Fruit fly (Drosophila melanogaster): ENCODE results near the gene CG14285.

CG14285 gene

DNA sequence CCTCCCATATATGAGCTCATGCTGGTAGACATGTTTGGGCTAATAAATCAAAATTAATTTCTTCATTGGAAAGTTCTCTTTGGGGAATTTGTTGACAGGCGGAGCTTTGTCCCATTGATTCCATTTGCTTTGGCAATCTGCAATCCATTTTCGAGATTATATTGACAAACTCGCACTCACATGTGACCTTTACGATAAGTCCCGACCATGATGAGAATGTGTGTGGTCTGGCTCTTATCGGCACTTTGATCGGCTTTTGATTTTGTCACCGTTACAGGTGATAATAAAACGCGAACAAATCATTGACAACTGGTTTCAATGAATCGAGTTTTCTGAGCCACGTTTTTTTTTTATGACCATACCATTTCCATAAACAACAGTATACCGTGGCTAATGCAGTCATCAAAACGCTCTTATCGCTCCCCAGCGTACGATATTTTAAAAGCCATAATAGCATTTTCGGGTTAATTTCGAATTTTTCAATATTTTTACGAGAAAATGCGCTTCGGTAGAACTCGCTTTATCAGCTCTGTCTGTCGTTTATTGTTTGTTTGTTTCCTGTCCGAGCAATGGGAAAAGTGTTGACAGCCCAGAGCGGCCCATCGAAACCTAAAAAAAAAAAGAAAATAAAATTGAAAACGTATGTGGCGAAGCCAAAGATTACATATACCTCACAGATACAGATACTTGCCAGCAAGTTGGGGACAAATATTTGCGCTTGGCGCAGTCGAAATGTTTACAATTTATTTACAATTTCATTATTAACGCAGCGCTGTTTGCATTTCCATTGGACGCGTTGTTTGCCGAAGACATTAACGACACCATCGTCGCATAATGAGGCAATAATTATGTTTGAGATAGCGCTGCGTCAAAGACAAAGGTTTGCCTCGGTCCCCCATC, 27.3 kb upstream of the CG14285 start (continued):
- TF ChIP-seq CG2129 (GFP tag; IDR thresholded peaks at IDR 0.05; ENCODE audit: partially characterized antibody) (no peak), salm (tag; optimal IDR thresholded peaks at IDR 0.05) (peak; percentile 92), slou (GFP tag; optimal IDR thresholded peaks at IDR 0.05) (no peak), CG1024 (GFP tag; IDR thresholded peaks at IDR 0.05) (peak; percentile 55; the same call in 1 of the 2 replicates), abd-A (tag; optimal IDR thresholded peaks at IDR 0.05) (peak; percentile 85), CG11093 (GFP tag; IDR thresholded peaks at IDR 0.05) (peak; percentile 10; the same call in 1 of the 3 replicates), zen2 (GFP tag; IDR thresholded peaks at IDR 0.05; ENCODE audit: partially characterized antibody) (no peak), luna (GFP tag; optimal IDR thresholded peaks at IDR 0.05) (no peak), BEAF-32 (GFP tag; optimal IDR thresholded peaks at IDR 0.05) (no peak), CG6765 (GFP tag; optimal IDR thresholded peaks at IDR 0.05) (no peak), Spps (tag; optimal IDR thresholded peaks at IDR 0.05) (peak; percentile 57), CG6272 (GFP tag; IDR thresholded peaks at IDR 0.05) (no peak), rib (GFP tag; IDR thresholded peaks at IDR 0.05) (no peak), Hmr (GFP tag; optimal IDR thresholded peaks at IDR 0.05) (no peak), bsh (GFP tag; optimal IDR thresholded peaks at IDR 0.05) (peak in 1 of 2 experiments; percentile 90), CG17186 (GFP tag; optimal IDR thresholded peaks at IDR 0.05) (peak; percentile 56), fd64A (GFP tag; optimal IDR thresholded peaks at IDR 0.05) (peak; percentile 90), Doc2 (GFP tag; IDR thresholded peaks at IDR 0.05) (no peak), CG6654 (GFP tag; optimal IDR thresholded peaks at IDR 0.05) (no peak), CG13296 (GFP tag; optimal IDR thresholded peaks at IDR 0.05) (peak; percentile 31), CG4328 (GFP tag; optimal IDR thresholded peaks at IDR 0.05) (no peak), CG7987 (GFP tag; optimal IDR thresholded peaks at IDR 0.05) (peak; percentile 57), cato (GFP tag; optimal IDR thresholded peaks at IDR 0.05; ENCODE audit: borderline replicate concordance) (peak; percentile 73), crol (GFP tag; IDR thresholded peaks at IDR 0.05) (no peak), yki (optimal IDR thresholded peaks at IDR 0.05) (no peak), CG31365 (tag; optimal IDR thresholded peaks at IDR 0.05) (peak; percentile 58), crp (GFP tag; optimal IDR thresholded peaks at IDR 0.05) (peak in 1 of 2 experiments; percentile 49), odd (GFP tag; optimal IDR thresholded peaks at IDR 0.05) (peak; percentile 95), CG3847 (GFP tag; IDR thresholded peaks at IDR 0.05) (peak; percentile 33; the same call in 1 of the 2 replicates), Adf1 (GFP tag; IDR thresholded peaks at IDR 0.05) (no peak), kay (GFP tag; optimal IDR thresholded peaks at IDR 0.05) (no peak), NC2β (GFP tag; optimal IDR thresholded peaks at IDR 0.05) (peak; percentile 77), CG17361 (GFP tag; IDR thresholded peaks at IDR 0.05) (peak; percentile 48; the same call in 2 of the 3 replicates), CG12236 (GFP tag; optimal IDR thresholded peaks at IDR 0.05) (peak; percentile 93), Hr39 (optimal IDR thresholded peaks at IDR 0.05) (no peak), CG3163 (GFP tag; optimal IDR thresholded peaks at IDR 0.05) (peak; percentile 53), tap (tag; optimal IDR thresholded peaks at IDR 0.05) (peak; percentile 26), CG18476 (GFP tag; optimal IDR thresholded peaks at IDR 0.05) (no peak), klu (GFP tag; IDR thresholded peaks at IDR 0.05) (no peak), CG15696 (tag; optimal IDR thresholded peaks at IDR 0.05) (peak; percentile 88), CG30020 (tag; optimal IDR thresholded peaks at IDR 0.05) (peak; percentile 19), CG18764 (GFP tag; optimal IDR thresholded peaks at IDR 0.05) (peak; percentile 25), CG14050 (GFP tag; IDR thresholded peaks at IDR 0.05) (no peak; the same call in 2 of the 3 replicates), bcd (GFP tag; optimal IDR thresholded peaks at IDR 0.05) (peak; percentile 50), fd102C (GFP tag; optimal IDR thresholded peaks at IDR 0.05) (peak; percentile 90), CG15479 (GFP tag; optimal IDR thresholded peaks at IDR 0.05) (peak; percentile 65), CG30403 (GFP tag; optimal IDR thresholded peaks at IDR 0.05) (no peak), H15 (GFP tag; IDR thresholded peaks at IDR 0.05) (no peak), Drgx (GFP tag; IDR thresholded peaks at IDR 0.05) (no peak)

Measured in whole organism, embryonic.